Fruit fly (Drosophila melanogaster) whole organism, embryonic: Measurements from ENCODE around the gene MED25.

Experiments used
- Max ChIP-seq: fragments of 200-800 bp; sonication (Bioruptor generic); optimal IDR thresholded peaks from 2 replicates; lab custom pipeline; 2016; ENCODE audit warnings: missing biosample characterization, mild to moderate bottlenecking, missing genetic modification characterization
- NC2β ChIP-seq: fragments of 200-800 bp; sonication (Bioruptor generic); optimal IDR thresholded peaks from 2 replicates; lab custom pipeline; 2016; ENCODE audit warnings: missing biosample characterization, missing genetic modification characterization

DNA sequence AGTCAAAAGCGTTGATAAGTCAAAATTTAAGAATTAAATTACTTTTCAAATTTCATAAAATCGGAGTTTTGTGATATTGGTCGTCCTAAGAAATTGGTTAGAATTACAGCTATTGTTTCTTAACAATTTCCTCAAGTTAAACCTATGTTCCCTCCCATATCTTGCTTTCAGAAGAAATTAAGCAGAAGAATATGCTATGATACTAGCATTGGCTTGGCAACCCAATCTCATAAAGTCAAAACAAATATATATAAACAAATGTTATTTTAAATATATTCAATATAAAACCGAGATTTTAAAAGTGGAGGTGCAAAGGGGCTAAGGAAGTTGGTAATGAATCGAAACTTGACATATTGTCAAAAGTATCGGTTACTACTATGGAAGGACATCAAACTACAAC, 36.1 kb upstream of the MED25 start, which contains the start of gene CG31213:
- TF ChIP-seq Max (GFP tag; lab: Kevin White, UChicago) (no peak), NC2β (GFP tag; lab: Kevin White, UChicago) (no peak)
